Worm (Caenorhabditis elegans) whole organism, L3 larva: ENCODE measurements around the gene clec-250.
A peak's percentile ranks its signal among the peaks of the same experiment; 100 is the strongest.

Experiments used
- R02D3.7 ChIP-seq: fragments of 150-350 bp; optimal IDR thresholded peaks from 2 replicates; lab custom pipeline; 2014; ENCODE audit warnings: missing biosample characterization, missing genetic modification characterization
- ZK546.5 ChIP-seq: sonication (generic microtip); optimal IDR thresholded peaks from 2 replicates; lab custom pipeline; 2017; ENCODE audit warnings: missing biosample characterization, missing genetic modification characterization
- aly-2 ChIP-seq: fragments of 150-350 bp; optimal IDR thresholded peaks from 2 replicates; lab custom pipeline; 2014; ENCODE audit warnings: missing biosample characterization, missing genetic modification characterization
- ama-1 ChIP-seq: fragments of 150-350 bp; optimal IDR thresholded peaks from 2 replicates; lab custom pipeline; 2018
- ceh-16 ChIP-seq: sonication (generic microtip); optimal IDR thresholded peaks from 2 replicates; lab custom pipeline; 2017; ENCODE audit warnings: missing biosample characterization, missing genetic modification characterization
- ceh-28 ChIP-seq: fragments of 150-350 bp; optimal IDR thresholded peaks from 2 replicates; lab custom pipeline; 2014; ENCODE audit warnings: missing biosample characterization, missing genetic modification reagents, missing genetic modification characterization
- ceh-82 ChIP-seq: fragments of 150-350 bp; optimal IDR thresholded peaks from 2 replicates; lab custom pipeline; 2014; ENCODE audit warnings: missing biosample characterization, missing genetic modification characterization
- ceh-9 ChIP-seq: sonication (generic microtip); optimal IDR thresholded peaks from 2 replicates; lab custom pipeline; 2018; ENCODE audit warnings: missing biosample characterization, missing genetic modification characterization
- daf-12 ChIP-seq: fragments of 150-350 bp; optimal IDR thresholded peaks from 2 replicates; lab custom pipeline; 2014; ENCODE audit warnings: missing biosample characterization, missing genetic modification reagents, missing genetic modification characterization
- egl-27 ChIP-seq: sonication (generic microtip); optimal IDR thresholded peaks from 4 replicates; lab custom pipeline; 2017; ENCODE audit warnings: missing biosample characterization, missing genetic modification reagents, missing genetic modification characterization
- egl-5 ChIP-seq: fragments of 150-350 bp; optimal IDR thresholded peaks from 2 replicates; lab custom pipeline; 2017; ENCODE audit warnings: missing biosample characterization, missing genetic modification reagents, missing genetic modification characterization, inconsistent platforms
- elt-1 ChIP-seq: fragments of 150-350 bp; optimal IDR thresholded peaks from 2 replicates; lab custom pipeline; 2014; ENCODE audit warnings: missing biosample characterization, missing genetic modification characterization
- elt-2 ChIP-seq: sonication (generic microtip); optimal IDR thresholded peaks from 2 replicates; lab custom pipeline; 2016; ENCODE audit warnings: missing genetic modification reagents, mild to moderate bottlenecking, missing genetic modification characterization, missing compliant biosample characterization
- elt-3 ChIP-seq, 3 experiments: fragments of 150-350 bp in 1 of 3; sonication (generic microtip) in 2 of 3; optimal IDR thresholded peaks; 2 replicates in 2 of 3; 4 replicates in 1 of 3; lab custom pipeline; 2014 to 2017; ENCODE audit warnings: missing biosample characterization in 3 of 3, missing genetic modification characterization in 3 of 3
- eor-1 ChIP-seq, 2 experiments: fragments of 150-350 bp; optimal IDR thresholded peaks; 2 replicates each; lab custom pipeline; 2014 to 2018; ENCODE audit warnings: missing biosample characterization in 2 of 2, missing genetic modification characterization in 2 of 2
- fkh-10 ChIP-seq: sonication (generic microtip); optimal IDR thresholded peaks from 2 replicates; lab custom pipeline; 2017; ENCODE audit warnings: missing biosample characterization, missing genetic modification reagents, missing genetic modification characterization
- fkh-2 ChIP-seq: fragments of 150-350 bp; optimal IDR thresholded peaks from 2 replicates; lab custom pipeline; 2014; ENCODE audit warnings: missing biosample characterization, missing genetic modification reagents, missing genetic modification characterization
- fos-1 ChIP-seq: fragments of 150-350 bp; optimal IDR thresholded peaks from 2 replicates; lab custom pipeline; 2014; ENCODE audit warnings: missing biosample characterization, missing genetic modification characterization
- hmg-11 ChIP-seq: sonication (generic microtip); optimal IDR thresholded peaks from 2 replicates; lab custom pipeline; 2016; ENCODE audit warnings: missing genetic modification characterization, missing compliant biosample characterization
- jun-1 ChIP-seq: fragments of 150-350 bp; optimal IDR thresholded peaks from 2 replicates; lab custom pipeline; 2014; ENCODE audit warnings: missing biosample characterization, missing genetic modification reagents, missing genetic modification characterization
- lin-15B ChIP-seq: fragments of 150-350 bp; optimal IDR thresholded peaks from 2 replicates; lab custom pipeline; 2014; ENCODE audit warnings: missing biosample characterization, missing genetic modification characterization
- lin-39 ChIP-seq: fragments of 150-350 bp; optimal IDR thresholded peaks from 2 replicates; lab custom pipeline; 2018; ENCODE audit warnings: missing biosample characterization, missing genetic modification reagents, missing genetic modification characterization
- lsy-12 ChIP-seq: sonication (generic microtip); optimal IDR thresholded peaks from 2 replicates; lab custom pipeline; 2016; ENCODE audit warnings: mild to moderate bottlenecking, missing genetic modification characterization, missing compliant biosample characterization
- mdl-1 ChIP-seq: fragments of 150-350 bp; optimal IDR thresholded peaks from 2 replicates; lab custom pipeline; 2014; ENCODE audit warnings: missing biosample characterization, missing genetic modification characterization
- mml-1 ChIP-seq: fragments of 150-350 bp; sonication (generic microtip); optimal IDR thresholded peaks from 3 replicates; lab custom pipeline; 2014; ENCODE audit warnings: missing biosample characterization, missing genetic modification characterization
- nfya-1 ChIP-seq: sonication (generic microtip); optimal IDR thresholded peaks from 2 replicates; lab custom pipeline; 2017; ENCODE audit warnings: missing genetic modification characterization, mild to moderate bottlenecking, missing compliant biosample characterization, antibody characterized with exemption, moderate library complexity; ENCODE audit not compliant: insufficient read depth
- nhr-11 ChIP-seq: fragments of 150-350 bp; optimal IDR thresholded peaks from 2 replicates; lab custom pipeline; 2014; ENCODE audit warnings: missing biosample characterization, missing genetic modification characterization
- nhr-12 ChIP-seq: fragments of 150-350 bp; optimal IDR thresholded peaks from 2 replicates; lab custom pipeline; 2014; ENCODE audit warnings: missing biosample characterization, missing genetic modification characterization
- nhr-23 ChIP-seq: fragments of 150-350 bp; optimal IDR thresholded peaks from 2 replicates; lab custom pipeline; 2014; ENCODE audit warnings: missing biosample characterization, missing genetic modification reagents, missing genetic modification characterization
- nhr-237 ChIP-seq: fragments of 150-350 bp; optimal IDR thresholded peaks from 2 replicates; lab custom pipeline; 2014; ENCODE audit warnings: missing biosample characterization, missing genetic modification characterization
- nhr-25 ChIP-seq: sonication (generic microtip); optimal IDR thresholded peaks from 2 replicates; lab custom pipeline; 2017; ENCODE audit warnings: missing biosample characterization, missing genetic modification characterization
- nhr-28 ChIP-seq: fragments of 150-350 bp; optimal IDR thresholded peaks from 2 replicates; lab custom pipeline; 2014; ENCODE audit warnings: missing biosample characterization, missing genetic modification characterization
- nhr-43 ChIP-seq: sonication (generic microtip); optimal IDR thresholded peaks from 2 replicates; lab custom pipeline; 2016; ENCODE audit warnings: mild to moderate bottlenecking, missing genetic modification characterization, missing compliant biosample characterization; ENCODE audit not compliant: poor library complexity, severe bottlenecking
- nhr-67 ChIP-seq: fragments of 150-350 bp; optimal IDR thresholded peaks from 2 replicates; lab custom pipeline; 2014; ENCODE audit warnings: missing biosample characterization, missing genetic modification characterization
- nhr-76 ChIP-seq: fragments of 150-350 bp; sonication (generic microtip); optimal IDR thresholded peaks from 5 replicates; lab custom pipeline; 2014; ENCODE audit warnings: missing biosample characterization, missing genetic modification characterization
- nhr-77 ChIP-seq: fragments of 150-350 bp; optimal IDR thresholded peaks from 2 replicates; lab custom pipeline; 2014; ENCODE audit warnings: missing biosample characterization, missing genetic modification characterization
- pha-4 ChIP-seq: fragments of 150-350 bp; optimal IDR thresholded peaks from 2 replicates; lab custom pipeline; 2014; ENCODE audit warnings: missing biosample characterization, missing genetic modification reagents, missing genetic modification characterization
- pqm-1 ChIP-seq: fragments of 150-350 bp; optimal IDR thresholded peaks from 2 replicates; lab custom pipeline; 2017; ENCODE audit warnings: missing biosample characterization, missing genetic modification characterization, inconsistent platforms
- sea-2 ChIP-seq: fragments of 150-350 bp; sonication (generic microtip); optimal IDR thresholded peaks from 4 replicates; lab custom pipeline; 2014; ENCODE audit warnings: missing biosample characterization, missing genetic modification reagents, missing genetic modification characterization
- skn-1 ChIP-seq: fragments of 150-350 bp; optimal IDR thresholded peaks from 2 replicates; lab custom pipeline; 2014; ENCODE audit warnings: missing biosample characterization, missing genetic modification characterization
- snpc-4 ChIP-seq: fragments of 150-350 bp; optimal IDR thresholded peaks from 2 replicates; lab custom pipeline; 2014; ENCODE audit warnings: missing biosample characterization, missing genetic modification characterization
- tbx-2 ChIP-seq: sonication (generic microtip); optimal IDR thresholded peaks from 2 replicates; lab custom pipeline; 2016; ENCODE audit warnings: mild to moderate bottlenecking, missing genetic modification characterization, missing compliant biosample characterization
- unc-39 ChIP-seq: sonication (generic microtip); optimal IDR thresholded peaks from 4 replicates; lab custom pipeline; 2017; ENCODE audit warnings: missing biosample characterization, missing genetic modification characterization
- unc-62 ChIP-seq: fragments of 150-350 bp; sonication (generic microtip); optimal IDR thresholded peaks from 4 replicates; lab custom pipeline; 2014; ENCODE audit warnings: missing biosample characterization, missing genetic modification reagents, missing genetic modification characterization
- zag-1 ChIP-seq: fragments of 150-350 bp; optimal IDR thresholded peaks from 2 replicates; lab custom pipeline; 2014; ENCODE audit warnings: missing biosample characterization, missing genetic modification characterization
- ztf-11 ChIP-seq: fragments of 150-350 bp; optimal IDR thresholded peaks from 2 replicates; lab custom pipeline; 2014; ENCODE audit warnings: missing biosample characterization, missing genetic modification characterization
- ztf-4 ChIP-seq: fragments of 150-350 bp; optimal IDR thresholded peaks from 2 replicates; lab custom pipeline; 2014; ENCODE audit warnings: missing biosample characterization, missing genetic modification characterization

The clec-250 gene

ce11 chrV:18725858-18726257 is 16.1 kb downstream of the clec-250 start:
- TF ChIP-seq ceh-28 (tag; lab: Kevin White, UChicago) (no peak), unc-39 (tag; lab: Kevin White, UChicago) (no peak)

ce11 chrV:18724076-18724475 is 17.9 kb downstream of the clec-250 start:
- no peak for TF ChIP-seq nhr-67 (tag; lab: Kevin White, UChicago)
- no peak for TF ChIP-seq lin-15B (tag; lab: Kevin White, UChicago)
- TF ChIP-seq aly-2 (tag; lab: Kevin White, UChicago), result no peak
- TF ChIP-seq ztf-11 (tag; lab: Kevin White, UChicago), result no peak
- no peak for TF ChIP-seq elt-2 (tag; lab: Kevin White, UChicago)
- no peak for TF ChIP-seq nfya-1
- TF ChIP-seq hmg-11 (tag; lab: Kevin White, UChicago), result no peak
- TF ChIP-seq daf-12, result no peak
- no peak for TF ChIP-seq snpc-4
- TF ChIP-seq fos-1 (tag; lab: Kevin White, UChicago), result no peak

DNA sequence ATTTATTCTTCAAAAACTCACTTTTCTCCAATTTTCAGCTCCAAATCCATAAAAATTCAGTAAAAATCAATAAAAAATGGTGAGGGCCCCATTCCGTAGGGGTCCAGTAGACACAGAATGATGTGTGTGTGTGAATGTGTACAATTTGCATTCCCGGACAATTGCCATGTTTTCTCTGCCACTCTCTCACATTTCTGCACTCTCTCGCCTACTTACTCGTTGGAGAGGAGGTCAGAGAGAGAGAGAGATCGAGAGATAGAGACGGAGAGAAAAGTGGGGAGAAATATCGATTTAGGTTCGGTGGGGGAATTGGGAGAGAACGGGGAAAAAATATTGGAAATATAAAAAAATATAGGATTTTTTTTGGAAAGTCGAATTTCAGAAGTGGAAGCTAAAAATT is 18.4 kb downstream of the clec-250 start:
- TF ChIP-seq nhr-23 (peak; percentile 86), nhr-77 (tag; lab: Kevin White, UChicago) (no peak), nhr-43 (tag; lab: Kevin White, UChicago) (no peak), daf-12 (no peak), elt-2 (tag; lab: Kevin White, UChicago) (peak; percentile 66), lsy-12 (tag; lab: Kevin White, UChicago) (no peak), eor-1 (tag; optimal IDR thresholded peaks at IDR 0.05; lab: Kevin White, UChicago) (no peak), ama-1 (peak; percentile 39), jun-1 (tag; lab: Kevin White, UChicago) (peak; percentile 63), skn-1 (peak; percentile 55), zag-1 (tag; lab: Kevin White, UChicago) (no peak), ceh-28 (tag; lab: Kevin White, UChicago) (peak; percentile 98), fkh-2 (peak; percentile 57), pha-4 (tag; lab: Kevin White, UChicago) (peak; percentile 98), elt-1 (no peak), ZK546.5 (tag; lab: Kevin White, UChicago) (no peak), nhr-11 (tag; lab: Kevin White, UChicago) (no peak), aly-2 (tag; lab: Kevin White, UChicago) (no peak), nhr-28 (tag; lab: Kevin White, UChicago) (no peak), fos-1 (tag; lab: Kevin White, UChicago) (no peak), fkh-10 (GFP tag; lab: Kevin White, UChicago) (peak; percentile 55), nfya-1 (peak; percentile 91), tbx-2 (no peak), sea-2 (GFP tag; lab: Kevin White, UChicago) (no peak), ceh-16 (tag; lab: Kevin White, UChicago) (no peak), mml-1 (tag; lab: Kevin White, UChicago) (no peak), nhr-25 (tag; lab: Kevin White, UChicago) (peak; percentile 12), elt-3 (tag; optimal IDR thresholded peaks at IDR 0.05; lab: Kevin White, UChicago) (no peak), egl-5 (peak; percentile 98), ceh-82 (tag; lab: Kevin White, UChicago) (peak; percentile 79), nhr-12 (no peak), ztf-4 (tag; lab: Kevin White, UChicago) (no peak), pqm-1 (tag; lab: Kevin White, UChicago) (peak; percentile 79), nhr-67 (tag; lab: Kevin White, UChicago) (no peak), R02D3.7 (tag; lab: Kevin White, UChicago) (peak; percentile 72), snpc-4 (peak; percentile 81), unc-39 (tag; lab: Kevin White, UChicago) (no peak), lin-39 (tag; lab: Kevin White, UChicago) (peak; percentile 59), ceh-9 (tag; lab: Kevin White, UChicago) (peak; percentile 13), nhr-76 (tag; lab: Kevin White, UChicago) (no peak), lin-15B (tag; lab: Kevin White, UChicago) (peak; percentile 54), nhr-237 (no peak), egl-27 (tag; lab: Kevin White, UChicago) (no peak), unc-62 (GFP tag; lab: Kevin White, UChicago) (no peak), mdl-1 (tag; lab: Kevin White, UChicago) (no peak), ztf-11 (tag; lab: Kevin White, UChicago) (no peak), hmg-11 (tag; lab: Kevin White, UChicago) (peak; percentile 94)
